Worm (Caenorhabditis elegans): Measurements from ENCODE around the gene nep-6.

ce11 chrII:3445285-3445806 lies 28.7 kb downstream of the nep-6 start, which contains the start of the genes C16C8.5 and C16C8.16:
- TF ChIP-seq ama-1 (optimal IDR thresholded peaks at IDR 0.05) (no peak), ceh-13 (GFP tag; optimal IDR thresholded peaks at IDR 0.05) (no peak), hmg-4 (GFP tag; optimal IDR thresholded peaks at IDR 0.05) (no peak), B0310.2 (tag; optimal IDR thresholded peaks at IDR 0.05) (no peak)

All from whole organism, early embryonic.